Worm (Caenorhabditis elegans): Measurements from ENCODE around the gene npp-22.

DNA sequence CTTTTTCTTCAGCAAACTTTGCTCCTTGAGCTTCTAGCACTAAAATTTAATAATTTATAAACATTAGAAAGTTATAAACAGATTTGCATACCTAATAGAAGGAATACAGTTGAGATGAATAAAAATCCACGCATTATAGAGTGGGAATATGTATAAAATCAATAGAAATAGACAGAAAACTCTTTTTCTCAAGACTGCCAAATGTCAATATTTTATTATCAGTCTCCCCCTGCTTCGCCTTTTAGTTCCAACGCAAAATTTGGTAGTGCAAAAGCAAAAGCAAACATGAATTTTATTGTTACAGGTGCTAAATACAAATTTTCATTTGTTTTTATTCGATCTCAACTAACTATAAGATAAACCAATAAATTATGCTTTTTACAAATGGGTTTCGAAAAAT lies 29.6 kb upstream of the npp-22 start, which contains the start of gene T04F3.4:
- TF ChIP-seq mep-1 (tag; optimal IDR thresholded peaks at IDR 0.05): no peak
- no peak for TF ChIP-seq fkh-10 (GFP tag; optimal IDR thresholded peaks at IDR 0.05)
- TF ChIP-seq nhr-77 (tag; optimal IDR thresholded peaks at IDR 0.05): no peak
- TF ChIP-seq dve-1 (tag; optimal IDR thresholded peaks at IDR 0.05; ENCODE audit: insufficient read depth): peak; percentile 23
- peak; percentile 28 for TF ChIP-seq pqm-1 (tag; optimal IDR thresholded peaks at IDR 0.05)
- no peak for TF ChIP-seq mdl-1 (tag; optimal IDR thresholded peaks at IDR 0.05)
- TF ChIP-seq egl-27 (tag; optimal IDR thresholded peaks at IDR 0.05): no peak
- no peak for TF ChIP-seq skn-1 (tag; optimal IDR thresholded peaks at IDR 0.05)
- no peak for TF ChIP-seq F49E8.2 (tag; optimal IDR thresholded peaks at IDR 0.05; ENCODE audit: borderline replicate concordance)

All from whole organism, L4 larva.